Worm (Caenorhabditis elegans) whole organism, L2 larva: ENCODE measurements around the gene srw-100.

ENCODE experiments used
- R02D3.7 ChIP-seq: fragments of 150-350 bp; optimal IDR thresholded peaks from 2 replicates; lab custom pipeline; 2014; ENCODE audit warnings: missing biosample characterization, missing genetic modification characterization
- aly-2 ChIP-seq: fragments of 150-350 bp; optimal IDR thresholded peaks from 2 replicates; lab custom pipeline; 2014; ENCODE audit warnings: missing biosample characterization, missing genetic modification characterization
- blmp-1 ChIP-seq: sonication (generic microtip); optimal IDR thresholded peaks from 2 replicates; lab custom pipeline; 2017; ENCODE audit warnings: missing genetic modification characterization, mild to moderate bottlenecking, missing compliant biosample characterization, antibody characterized with exemption, moderate library complexity; ENCODE audit not compliant: insufficient read depth
- egl-27 ChIP-seq: sonication (generic microtip); optimal IDR thresholded peaks from 3 replicates; lab custom pipeline; 2017; ENCODE audit warnings: missing biosample characterization, missing genetic modification reagents, missing genetic modification characterization
- elt-3 ChIP-seq: sonication (generic microtip); optimal IDR thresholded peaks from 2 replicates; lab custom pipeline; 2017; ENCODE audit warnings: missing biosample characterization, missing genetic modification characterization
- fos-1 ChIP-seq: fragments of 150-350 bp; optimal IDR thresholded peaks from 2 replicates; lab custom pipeline; 2014; ENCODE audit warnings: missing biosample characterization, missing genetic modification characterization
- lin-11 ChIP-seq: fragments of 150-350 bp; sonication (generic microtip); optimal IDR thresholded peaks from 2 replicates; lab custom pipeline; 2014; ENCODE audit warnings: missing biosample characterization, missing genetic modification characterization, inconsistent platforms, mixed read lengths
- lin-13 ChIP-seq: fragments of 150-350 bp; optimal IDR thresholded peaks from 2 replicates; lab custom pipeline; 2014; ENCODE audit warnings: missing biosample characterization, missing genetic modification reagents, missing genetic modification characterization
- nhr-11 ChIP-seq: fragments of 150-350 bp; optimal IDR thresholded peaks from 2 replicates; lab custom pipeline; 2014; ENCODE audit warnings: missing biosample characterization, missing genetic modification characterization
- nhr-23 ChIP-seq: fragments of 150-350 bp; optimal IDR thresholded peaks from 2 replicates; lab custom pipeline; 2014; ENCODE audit warnings: missing biosample characterization, missing genetic modification reagents, missing genetic modification characterization
- nhr-77 ChIP-seq: fragments of 150-350 bp; optimal IDR thresholded peaks from 2 replicates; lab custom pipeline; 2014; ENCODE audit warnings: missing biosample characterization, missing genetic modification characterization
- snpc-4 ChIP-seq: fragments of 150-350 bp; optimal IDR thresholded peaks from 2 replicates; lab custom pipeline; 2014; ENCODE audit warnings: missing biosample characterization, missing genetic modification characterization
- unc-39 ChIP-seq: fragments of 150-350 bp; optimal IDR thresholded peaks from 2 replicates; lab custom pipeline; 2014; ENCODE audit warnings: missing biosample characterization, missing genetic modification characterization
- ztf-11 ChIP-seq: sonication (generic microtip); optimal IDR thresholded peaks from 2 replicates; lab custom pipeline; 2017; ENCODE audit warnings: missing biosample characterization, missing genetic modification characterization

- no peak for TF ChIP-seq snpc-4 (tag; lab: Kevin White, UChicago)
- TF ChIP-seq aly-2: no peak
- TF ChIP-seq unc-39 (tag; lab: Kevin White, UChicago): no peak
- TF ChIP-seq nhr-77: no peak
- TF ChIP-seq elt-3 (tag; lab: Kevin White, UChicago): no peak
- TF ChIP-seq lin-13 (GFP tag; lab: Kevin White, UChicago): no peak
- TF ChIP-seq R02D3.7: no peak
- no peak for TF ChIP-seq nhr-11 (tag; lab: Kevin White, UChicago)
- TF ChIP-seq egl-27 (tag; lab: Kevin White, UChicago): no peak
- no peak for TF ChIP-seq ztf-11 (tag; lab: Kevin White, UChicago)
- no peak for TF ChIP-seq lin-11 (tag; lab: Kevin White, UChicago)
- no peak for TF ChIP-seq blmp-1
- no peak for TF ChIP-seq nhr-23
- TF ChIP-seq fos-1 (tag; lab: Kevin White, UChicago): no peak
Observed at ce11 chrV:1668216-1668615, 42.8 kb upstream of the srw-100 start, which contains the start of gene irld-42.
